Worm (Caenorhabditis elegans) whole organism, L4 larva: Measurements from ENCODE around the gene secs-1.

Experiments
- cey-2 ChIP-seq: sonication (generic microtip); optimal IDR thresholded peaks from 3 replicates; lab custom pipeline; 2017; ENCODE audit warnings: missing genetic modification characterization, mild to moderate bottlenecking, missing compliant biosample characterization, antibody characterized with exemption, borderline replicate concordance; ENCODE audit not compliant: insufficient read depth
- egl-27 ChIP-seq: sonication (generic microtip); optimal IDR thresholded peaks from 3 replicates; lab custom pipeline; 2017; ENCODE audit warnings: missing biosample characterization, missing genetic modification reagents, missing genetic modification characterization
- fos-1 ChIP-seq: fragments of 150-350 bp; optimal IDR thresholded peaks from 2 replicates; lab custom pipeline; 2014; ENCODE audit warnings: missing biosample characterization, missing genetic modification characterization
- nhr-11 ChIP-seq: fragments of 150-350 bp; optimal IDR thresholded peaks from 2 replicates; lab custom pipeline; 2014; ENCODE audit warnings: missing biosample characterization, missing genetic modification characterization
- nhr-77 ChIP-seq: fragments of 150-350 bp; optimal IDR thresholded peaks from 2 replicates; lab custom pipeline; 2014; ENCODE audit warnings: missing biosample characterization, missing genetic modification characterization

DNA sequence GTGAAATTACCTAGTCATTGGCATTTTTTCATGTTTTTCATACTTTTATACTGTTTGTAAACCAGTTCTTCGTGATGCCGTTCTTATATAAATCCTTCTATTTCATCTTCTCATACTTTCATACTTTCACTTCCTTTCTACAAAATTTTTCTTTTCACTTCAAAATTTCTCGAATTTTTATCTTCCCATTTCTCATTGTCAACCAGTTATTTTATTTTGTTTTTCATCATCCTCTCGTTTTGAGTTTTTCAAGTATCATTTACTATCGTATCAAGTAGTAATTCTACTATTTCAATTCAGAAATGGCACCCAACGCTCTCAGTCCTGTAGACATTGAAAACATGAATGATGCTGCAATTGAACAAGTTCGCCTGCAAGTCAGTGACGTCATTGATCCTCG, 45.6 kb downstream of the secs-1 start, which contains the start of gene F28H7.8:
- TF ChIP-seq egl-27 (tag; lab: Kevin White, UChicago): no peak
- no peak for TF ChIP-seq nhr-77 (tag; lab: Kevin White, UChicago)
- TF ChIP-seq cey-2 (tag; lab: Kevin White, UChicago): no peak
- TF ChIP-seq fos-1: no peak
- no peak for TF ChIP-seq nhr-11 (tag; lab: Kevin White, UChicago)
